Worm (Caenorhabditis elegans): Measurements from ENCODE around the gene asb-2.

Gene asb-2

DNA sequence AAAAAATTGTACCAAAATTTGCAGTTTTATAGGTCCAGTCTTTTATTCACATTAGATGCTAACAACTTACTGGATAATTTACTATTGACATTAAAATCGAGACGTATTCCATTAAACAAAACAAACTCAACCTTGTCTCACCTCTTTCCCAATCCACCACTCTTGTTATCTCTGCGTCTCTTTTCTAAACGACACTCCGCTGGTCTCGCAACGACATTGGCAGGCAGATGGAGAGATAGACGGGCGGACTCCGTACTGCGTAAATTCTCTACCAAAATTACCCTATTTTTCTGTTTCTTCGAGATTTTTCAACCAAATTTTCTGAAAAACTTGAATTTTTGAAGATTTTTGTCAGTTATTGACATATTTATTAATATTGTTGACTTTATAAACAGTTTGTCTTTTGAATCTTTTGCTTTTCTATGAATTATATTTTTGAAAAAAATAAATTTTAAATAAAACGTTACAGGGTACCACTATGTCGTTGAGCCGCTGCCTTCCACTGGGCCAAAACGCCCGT is at the start of gene asb-2:
Gene asb-2, plus strand, starts transcription at position 470 of the 520 bp plus-strand sequence.
- TF ChIP-seq C34F6.9 (tag; optimal IDR thresholded peaks at IDR 0.05), result peak; percentile 95
- TF ChIP-seq nhr-77 (tag; optimal IDR thresholded peaks at IDR 0.05), result no peak
- peak; percentile 94 for TF ChIP-seq nhr-129 (tag; optimal IDR thresholded peaks at IDR 0.05)
- no peak for TF ChIP-seq aly-2 (tag; optimal IDR thresholded peaks at IDR 0.05)
- peak; percentile 62 for TF ChIP-seq snpc-4 (tag; optimal IDR thresholded peaks at IDR 0.05)
- no peak for TF ChIP-seq lin-39 (tag; optimal IDR thresholded peaks at IDR 0.05)
- TF ChIP-seq egl-27 (tag; optimal IDR thresholded peaks at IDR 0.05), result peak; percentile 58
- TF ChIP-seq nhr-237 (tag; optimal IDR thresholded peaks at IDR 0.05), result no peak
- TF ChIP-seq alr-1 (tag; optimal IDR thresholded peaks at IDR 0.05), result no peak
- peak; percentile 87 for TF ChIP-seq nhr-21 (tag; optimal IDR thresholded peaks at IDR 0.05)
- peak; percentile 91 for TF ChIP-seq lin-13 (GFP tag; optimal IDR thresholded peaks at IDR 0.05)
- peak; percentile 90 for TF ChIP-seq sma-3 (GFP tag; optimal IDR thresholded peaks at IDR 0.05)
- TF ChIP-seq nhr-23 (tag; optimal IDR thresholded peaks at IDR 0.05), result no peak
- no peak for TF ChIP-seq ztf-1 (GFP tag; conservative IDR thresholded peaks at IDR 0.05)
- TF ChIP-seq blmp-1 (tag; optimal IDR thresholded peaks at IDR 0.05; ENCODE audit: insufficient read depth), result peak; percentile 43
- TF ChIP-seq elt-1 (tag; optimal IDR thresholded peaks at IDR 0.05), result no peak
- TF ChIP-seq ztf-11 (tag; optimal IDR thresholded peaks at IDR 0.05), result no peak
- peak; percentile 78 for TF ChIP-seq lin-11 (tag; optimal IDR thresholded peaks at IDR 0.05)
- no peak for TF ChIP-seq nhr-11 (tag; optimal IDR thresholded peaks at IDR 0.05)
- no peak for TF ChIP-seq nhr-10 (tag; optimal IDR thresholded peaks at IDR 0.05)
- peak; percentile 88 for TF ChIP-seq unc-55 (GFP tag; optimal IDR thresholded peaks at IDR 0.05)
- peak; percentile 4 for TF ChIP-seq R02D3.7 (tag; optimal IDR thresholded peaks at IDR 0.05)
- TF ChIP-seq unc-39 (tag; optimal IDR thresholded peaks at IDR 0.05), result no peak
- TF ChIP-seq unc-62 (GFP tag; optimal IDR thresholded peaks at IDR 0.05), result no peak
- TF ChIP-seq peb-1 (tag; optimal IDR thresholded peaks at IDR 0.05), result no peak
- TF ChIP-seq ama-1 (optimal IDR thresholded peaks at IDR 0.05), result no peak
- TF ChIP-seq gmeb-1 (tag; optimal IDR thresholded peaks at IDR 0.05), result peak; percentile 78
- TF ChIP-seq mdl-1 (tag; optimal IDR thresholded peaks at IDR 0.05), result no peak
- peak; percentile 71 to 93 for TF ChIP-seq lsy-2 (tag; optimal IDR thresholded peaks at IDR 0.05)
- peak; percentile 78 for TF ChIP-seq F13H6.1 (tag; optimal IDR thresholded peaks at IDR 0.05)
- peak; percentile 78 for TF ChIP-seq fos-1 (tag; optimal IDR thresholded peaks at IDR 0.05)
- no peak for TF ChIP-seq skn-1 (tag; optimal IDR thresholded peaks at IDR 0.05)
- TF ChIP-seq mbf-1 (tag; optimal IDR thresholded peaks at IDR 0.05), result no peak
- TF ChIP-seq elt-3 (tag; optimal IDR thresholded peaks at IDR 0.05), result no peak
- TF ChIP-seq mab-5 (tag; optimal IDR thresholded peaks at IDR 0.05), result peak; percentile 66
- peak; percentile 86 for TF ChIP-seq nhr-25 (tag; optimal IDR thresholded peaks at IDR 0.05)
- TF ChIP-seq sma-9 (GFP tag; optimal IDR thresholded peaks at IDR 0.05), result peak; percentile 88
- TF ChIP-seq sma-9 (tag; optimal IDR thresholded peaks at IDR 0.05), result no peak
- TF ChIP-seq ceh-16 (tag; optimal IDR thresholded peaks at IDR 0.05), result peak; percentile 42
- no peak for TF ChIP-seq Y55F3AM.14 (GFP tag; optimal IDR thresholded peaks at IDR 0.05)
- TF ChIP-seq dmd-4 (tag; optimal IDR thresholded peaks at IDR 0.05), result no peak
- TF ChIP-seq ceh-82 (tag; optimal IDR thresholded peaks at IDR 0.05), result no peak
- peak; percentile 50 for TF ChIP-seq zag-1 (tag; optimal IDR thresholded peaks at IDR 0.05)
- TF ChIP-seq ztf-4 (tag; optimal IDR thresholded peaks at IDR 0.05), result peak; percentile 62
- peak; percentile 77 for TF ChIP-seq sem-4 (tag; optimal IDR thresholded peaks at IDR 0.05)
- no peak for TF ChIP-seq nhr-12 (tag; optimal IDR thresholded peaks at IDR 0.05)
- peak; percentile 57 for TF ChIP-seq nhr-6 (tag; optimal IDR thresholded peaks at IDR 0.05)
- TF ChIP-seq ZK546.5 (tag; optimal IDR thresholded peaks at IDR 0.05), result no peak
- peak; percentile 89 for TF ChIP-seq crh-2 (tag; optimal IDR thresholded peaks at IDR 0.05)
